Fruit fly (Drosophila melanogaster): ENCODE measurements around the gene CG17249.

dm6 chr3L:1647276-1647919 lies at the start of gene CG17249, which contains the start of gene Bro:
- TF ChIP-seq pan (optimal IDR thresholded peaks at IDR 0.05) (no peak), CG8478 (optimal IDR thresholded peaks at IDR 0.05) (no peak), Dll (optimal IDR thresholded peaks at IDR 0.05) (no peak)
